Worm (Caenorhabditis elegans) whole organism, late embryonic: ENCODE data around the gene nlp-23.

Experiments
- F13H6.1 ChIP-seq: sonication (generic microtip); optimal IDR thresholded peaks from 2 replicates; lab custom pipeline; 2016; ENCODE audit warnings: missing genetic modification characterization, missing compliant biosample characterization
- ceh-14 ChIP-seq: sonication (generic microtip); optimal IDR thresholded peaks from 2 replicates; lab custom pipeline; 2016; ENCODE audit warnings: missing genotype, missing genetic modification characterization, missing compliant biosample characterization
- ceh-31 ChIP-seq: sonication (generic microtip); optimal IDR thresholded peaks from 2 replicates; lab custom pipeline; 2016; ENCODE audit warnings: missing genetic modification characterization, missing compliant biosample characterization
- dve-1 ChIP-seq: sonication (generic microtip); optimal IDR thresholded peaks from 2 replicates; lab custom pipeline; 2017; ENCODE audit warnings: antibody characterized with exemption, mild to moderate bottlenecking, missing genetic modification characterization, missing compliant biosample characterization
- hlh-13 ChIP-seq: fragments of 200-800 bp; sonication (Bioruptor generic); optimal IDR thresholded peaks from 2 replicates; lab custom pipeline; 2018; ENCODE audit warnings: mild to moderate bottlenecking, missing genetic modification characterization, missing compliant biosample characterization
- hlh-6 ChIP-seq: sonication (generic microtip); optimal IDR thresholded peaks from 2 replicates; lab custom pipeline; 2016; ENCODE audit warnings: missing genotype, missing genetic modification characterization, missing compliant biosample characterization
- lin-11 ChIP-seq: fragments of 200-800 bp; sonication (Bioruptor generic); optimal IDR thresholded peaks from 2 replicates; lab custom pipeline; 2018; ENCODE audit warnings: mild to moderate bottlenecking, missing genetic modification characterization, missing compliant biosample characterization
- nhr-11 ChIP-seq: fragments of 150-350 bp; optimal IDR thresholded peaks from 2 replicates; lab custom pipeline; 2014; ENCODE audit warnings: missing biosample characterization, missing genetic modification characterization
- pha-4 ChIP-seq: fragments of 150-350 bp; optimal IDR thresholded peaks from 2 replicates; lab custom pipeline; 2018; ENCODE audit warnings: missing biosample characterization, missing genetic modification reagents, missing genetic modification characterization
- sdc-2 ChIP-seq: sonication (generic microtip); optimal IDR thresholded peaks from 2 replicates; lab custom pipeline; 2016; ENCODE audit warnings: missing genotype, missing genetic modification characterization, missing compliant biosample characterization

ce11 chrX:2364703-2365299, 22.0 kb upstream of the nlp-23 start:
- TF ChIP-seq ceh-31 (tag; lab: Kevin White, UChicago) (no peak), pha-4 (no peak), lin-11 (tag; lab: Kevin White, UChicago) (no peak), sdc-2 (tag; lab: Kevin White, UChicago) (peak; percentile 97), dve-1 (tag; lab: Kevin White, UChicago) (no peak), ceh-14 (tag; lab: Kevin White, UChicago) (no peak), nhr-11 (tag; lab: Kevin White, UChicago) (no peak), hlh-13 (no peak), hlh-6 (tag; lab: Kevin White, UChicago) (no peak), F13H6.1 (tag; lab: Kevin White, UChicago) (no peak)
